Worm (Caenorhabditis elegans) whole organism, mixed stage, embryonic: ENCODE results near the gene gmpr-1.
A peak's percentile ranks its signal among the peaks of the same experiment; 100 is the strongest.

ENCODE experiments used
- M03D4.4 ChIP-seq: sonication (generic microtip); optimal IDR thresholded peaks from 2 replicates; lab custom pipeline; 2017; ENCODE audit warnings: mild to moderate bottlenecking, missing genetic modification characterization, missing compliant biosample characterization
- bed-3 ChIP-seq: fragments of 200-800 bp; sonication (Bioruptor generic); optimal IDR thresholded peaks from 3 replicates; lab custom pipeline; 2018; ENCODE audit warnings: mild to moderate bottlenecking, missing genetic modification characterization, moderate library complexity, missing compliant biosample characterization
- blmp-1 ChIP-seq: fragments of 150-350 bp; optimal IDR thresholded peaks from 2 replicates; lab custom pipeline; 2014; ENCODE audit warnings: missing biosample characterization, missing genetic modification characterization
- ceh-39 ChIP-seq: fragments of 150-350 bp; optimal IDR thresholded peaks from 2 replicates; lab custom pipeline; 2014; ENCODE audit warnings: missing biosample characterization, missing genetic modification characterization
- ceh-43 ChIP-seq: fragments of 200-800 bp; sonication (Bioruptor generic); optimal IDR thresholded peaks from 2 replicates; lab custom pipeline; 2018; ENCODE audit warnings: mild to moderate bottlenecking, missing genetic modification characterization, moderate library complexity, missing compliant biosample characterization
- cnd-1 ChIP-seq: fragments of 200-800 bp; sonication (Bioruptor generic); optimal IDR thresholded peaks from 2 replicates; lab custom pipeline; 2018; ENCODE audit warnings: mild to moderate bottlenecking, missing genetic modification characterization, missing compliant biosample characterization
- drap-1 ChIP-seq: fragments of 200-800 bp; sonication (Bioruptor generic); optimal IDR thresholded peaks from 3 replicates; lab custom pipeline; 2018; ENCODE audit warnings: mild to moderate bottlenecking, missing genetic modification characterization, missing compliant biosample characterization
- elt-1 ChIP-seq: sonication (generic microtip); optimal IDR thresholded peaks from 2 replicates; lab custom pipeline; 2017; ENCODE audit warnings: missing genetic modification characterization, mild to moderate bottlenecking, missing compliant biosample characterization, antibody characterized with exemption, moderate library complexity, borderline replicate concordance; ENCODE audit not compliant: insufficient read depth
- elt-3 ChIP-seq: fragments of 150-350 bp; optimal IDR thresholded peaks from 2 replicates; lab custom pipeline; 2014; ENCODE audit warnings: missing biosample characterization, missing genetic modification characterization
- flh-1 ChIP-seq: fragments of 200-800 bp; sonication (Bioruptor generic); optimal IDR thresholded peaks from 2 replicates; lab custom pipeline; 2018; ENCODE audit warnings: mild to moderate bottlenecking, missing genetic modification characterization, moderate library complexity, missing compliant biosample characterization
- ham-2 ChIP-seq: fragments of 200-800 bp; sonication (Bioruptor generic); optimal IDR thresholded peaks from 2 replicates; lab custom pipeline; 2018; ENCODE audit warnings: mild to moderate bottlenecking, missing genetic modification characterization, missing compliant biosample characterization
- hlh-1 ChIP-seq: fragments of 150-350 bp; optimal IDR thresholded peaks from 2 replicates; lab custom pipeline; 2014; ENCODE audit warnings: missing biosample characterization, missing genetic modification reagents, missing genetic modification characterization
- lin-13 ChIP-seq: fragments of 150-350 bp; optimal IDR thresholded peaks from 2 replicates; lab custom pipeline; 2014; ENCODE audit warnings: missing biosample characterization, missing genetic modification characterization
- lin-32 ChIP-seq: fragments of 200-800 bp; sonication (Bioruptor generic); optimal IDR thresholded peaks from 2 replicates; lab custom pipeline; 2018; ENCODE audit warnings: mild to moderate bottlenecking, missing genetic modification characterization, missing compliant biosample characterization
- lsy-2 ChIP-seq: fragments of 150-350 bp; optimal IDR thresholded peaks from 2 replicates; lab custom pipeline; 2014; ENCODE audit warnings: missing biosample characterization, missing genetic modification characterization
- mab-5 ChIP-seq: fragments of 150-350 bp; optimal IDR thresholded peaks from 2 replicates; lab custom pipeline; 2014; ENCODE audit warnings: missing biosample characterization, missing genetic modification characterization
- mep-1 ChIP-seq: fragments of 150-350 bp; optimal IDR thresholded peaks from 2 replicates; lab custom pipeline; 2017; ENCODE audit warnings: missing biosample characterization, missing genetic modification reagents, missing genetic modification characterization, inconsistent platforms
- mls-2 ChIP-seq: sonication (generic microtip); optimal IDR thresholded peaks from 2 replicates; lab custom pipeline; 2016; ENCODE audit warnings: mild to moderate bottlenecking, missing genetic modification characterization, moderate library complexity, missing compliant biosample characterization
- nhr-12 ChIP-seq: fragments of 150-350 bp; optimal IDR thresholded peaks from 2 replicates; lab custom pipeline; 2014; ENCODE audit warnings: missing biosample characterization, missing genetic modification characterization
- nhr-2 ChIP-seq: fragments of 150-350 bp; optimal IDR thresholded peaks from 2 replicates; lab custom pipeline; 2014; ENCODE audit warnings: missing biosample characterization, missing genetic modification characterization
- nhr-237 ChIP-seq: fragments of 150-350 bp; optimal IDR thresholded peaks from 2 replicates; lab custom pipeline; 2014; ENCODE audit warnings: missing biosample characterization, missing genetic modification characterization
- nhr-28 ChIP-seq: fragments of 150-350 bp; optimal IDR thresholded peaks from 2 replicates; lab custom pipeline; 2014; ENCODE audit warnings: missing biosample characterization, missing genetic modification characterization
- nhr-76 ChIP-seq: sonication (generic microtip); optimal IDR thresholded peaks from 2 replicates; lab custom pipeline; 2017; ENCODE audit warnings: missing biosample characterization, missing genetic modification characterization
- pha-4 ChIP-seq: fragments of 150-350 bp; optimal IDR thresholded peaks from 2 replicates; lab custom pipeline; 2018; ENCODE audit warnings: missing biosample characterization, missing genetic modification reagents, missing genetic modification characterization
- snpc-4 ChIP-seq: fragments of 150-350 bp; optimal IDR thresholded peaks from 2 replicates; lab custom pipeline; 2014; ENCODE audit warnings: missing biosample characterization, missing genetic modification characterization
- sptf-1 ChIP-seq: sonication (generic microtip); optimal IDR thresholded peaks from 2 replicates; lab custom pipeline; 2017; ENCODE audit warnings: mild to moderate bottlenecking, missing genetic modification characterization, moderate library complexity, missing compliant biosample characterization
- tbx-8 ChIP-seq: fragments of 200-800 bp; sonication (Bioruptor generic); optimal IDR thresholded peaks from 2 replicates; lab custom pipeline; 2018; ENCODE audit warnings: mild to moderate bottlenecking, missing genetic modification characterization, moderate library complexity, missing compliant biosample characterization
- unc-120 ChIP-seq: sonication (generic microtip); optimal IDR thresholded peaks from 2 replicates; lab custom pipeline; 2017; ENCODE audit warnings: missing genetic modification characterization, missing compliant biosample characterization; ENCODE audit not compliant: poor library complexity, severe bottlenecking
- unc-39 ChIP-seq: fragments of 150-350 bp; optimal IDR thresholded peaks from 2 replicates; lab custom pipeline; 2014; ENCODE audit warnings: missing biosample characterization, missing genetic modification characterization
- unc-62 ChIP-seq: fragments of 150-350 bp; optimal IDR thresholded peaks from 2 replicates; lab custom pipeline; 2014; ENCODE audit warnings: missing biosample characterization, missing genetic modification reagents, missing genetic modification characterization
- zip-8 ChIP-seq: fragments of 150-350 bp; optimal IDR thresholded peaks from 2 replicates; lab custom pipeline; 2014; ENCODE audit warnings: missing biosample characterization, missing genetic modification characterization
- ztf-11 ChIP-seq: fragments of 150-350 bp; optimal IDR thresholded peaks from 2 replicates; lab custom pipeline; 2014; ENCODE audit warnings: missing biosample characterization, missing genetic modification characterization

gmpr-1 gene

DNA sequence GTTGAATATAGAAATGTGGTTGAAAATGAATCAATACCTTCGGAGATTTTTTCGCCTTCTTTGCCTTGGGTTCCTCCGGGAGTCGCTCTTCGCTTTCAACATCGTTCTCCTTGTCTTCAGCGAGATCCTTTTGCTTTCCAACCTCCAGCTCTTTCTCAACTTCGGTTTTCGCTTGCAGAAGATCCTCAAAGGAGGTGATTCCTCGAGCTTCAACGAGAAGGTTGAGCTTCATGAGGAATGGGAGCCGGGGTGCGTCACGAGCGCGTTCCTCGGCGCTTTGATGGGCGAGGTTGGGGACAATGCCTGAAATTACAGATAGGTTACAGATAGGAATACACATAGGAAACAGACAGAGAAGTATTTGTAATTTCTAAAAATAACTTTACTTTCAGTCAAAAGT, 27.7 kb upstream of the gmpr-1 start:
- no peak for TF ChIP-seq elt-3 (tag; lab: Kevin White, UChicago)
- TF ChIP-seq sptf-1 (tag; lab: Kevin White, UChicago): no peak
- TF ChIP-seq snpc-4 (tag; lab: Kevin White, UChicago): no peak
- TF ChIP-seq flh-1: no peak
- no peak for TF ChIP-seq ceh-43 (GFP tag; lab: Kevin White, UChicago)
- TF ChIP-seq nhr-76 (tag; lab: Kevin White, UChicago): no peak
- no peak for TF ChIP-seq M03D4.4 (tag; lab: Kevin White, UChicago)
- TF ChIP-seq nhr-28 (tag; lab: Kevin White, UChicago): no peak
- TF ChIP-seq nhr-237 (tag; lab: Kevin White, UChicago): no peak
- no peak for TF ChIP-seq unc-62 (GFP tag; lab: Kevin White, UChicago)
- no peak for TF ChIP-seq elt-1 (tag; lab: Kevin White, UChicago)
- TF ChIP-seq cnd-1 (tag; lab: Kevin White, UChicago): no peak
- no peak for TF ChIP-seq blmp-1 (tag; lab: Kevin White, UChicago)
- TF ChIP-seq tbx-8 (GFP tag; lab: Kevin White, UChicago): no peak
- TF ChIP-seq hlh-1: no peak
- no peak for TF ChIP-seq pha-4 (tag; lab: Kevin White, UChicago)
- TF ChIP-seq ztf-11 (tag; lab: Kevin White, UChicago): no peak

DNA sequence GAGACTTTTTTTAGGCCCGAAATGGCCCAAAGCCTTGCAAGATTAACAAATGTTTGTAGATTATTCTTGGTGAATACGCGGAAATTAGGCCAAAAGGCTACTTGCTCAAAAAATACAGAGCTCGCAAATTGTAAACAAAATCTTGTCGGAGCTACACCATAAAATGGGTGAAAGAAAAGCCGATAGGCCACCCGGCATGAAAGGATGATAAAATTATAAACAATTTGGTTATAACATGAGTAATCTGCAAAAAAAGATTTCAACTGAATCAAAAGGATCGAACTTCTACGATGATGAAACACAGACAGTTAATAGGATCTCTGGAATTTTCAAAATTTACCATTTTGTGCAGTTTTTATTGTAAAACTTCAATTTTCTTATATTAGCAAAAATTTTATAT, 26.9 kb upstream of the gmpr-1 start:
- TF ChIP-seq lsy-2 (tag; lab: Kevin White, UChicago): no peak
- no peak for TF ChIP-seq bed-3 (GFP tag; lab: Kevin White, UChicago)
- no peak for TF ChIP-seq lin-32 (GFP tag; lab: Kevin White, UChicago)
- TF ChIP-seq drap-1 (GFP tag; lab: Kevin White, UChicago): no peak
- TF ChIP-seq ham-2 (GFP tag; lab: Kevin White, UChicago): no peak
- no peak for TF ChIP-seq sptf-1 (tag; lab: Kevin White, UChicago)
- TF ChIP-seq mab-5 (tag; lab: Kevin White, UChicago): no peak
- no peak for TF ChIP-seq nhr-12 (tag; lab: Kevin White, UChicago)
- TF ChIP-seq elt-1 (tag; lab: Kevin White, UChicago): no peak
- TF ChIP-seq nhr-2: no peak
- TF ChIP-seq pha-4 (tag; lab: Kevin White, UChicago): no peak
- no peak for TF ChIP-seq mep-1 (tag; lab: Kevin White, UChicago)
- TF ChIP-seq ceh-39: no peak
- no peak for TF ChIP-seq unc-120 (tag; lab: Kevin White, UChicago)
- no peak for TF ChIP-seq tbx-8 (GFP tag; lab: Kevin White, UChicago)
- TF ChIP-seq lin-13 (tag; lab: Kevin White, UChicago): no peak
- TF ChIP-seq zip-8 (tag; lab: Kevin White, UChicago): no peak
- no peak for TF ChIP-seq M03D4.4 (tag; lab: Kevin White, UChicago)

DNA sequence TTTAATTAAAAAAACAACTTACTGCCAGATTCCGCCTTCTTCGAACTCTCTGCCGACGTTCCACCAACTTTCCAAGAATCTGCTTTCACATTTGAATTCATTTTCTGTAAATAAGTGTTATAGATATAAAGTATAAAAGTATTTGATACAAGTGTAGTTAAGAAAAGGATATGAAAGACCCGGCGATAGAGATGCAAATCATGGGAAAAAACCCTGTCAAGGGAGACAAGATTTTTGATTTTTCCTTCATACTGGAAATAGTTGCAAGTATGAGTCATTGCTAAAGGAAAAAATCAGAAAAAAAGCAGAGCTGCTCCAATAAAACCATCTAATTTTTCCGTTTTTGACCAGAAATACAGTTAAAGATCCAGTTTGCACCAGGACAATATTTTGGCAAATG, 25.1 kb upstream of the gmpr-1 start, which contains the start of gene F13A2.3:
Gene F13A2.3 (minus strand): TSS at position 101 of the 400 bp plus-strand sequence.
- TF ChIP-seq nhr-76 (tag; lab: Kevin White, UChicago) (no peak), ceh-43 (GFP tag; lab: Kevin White, UChicago) (no peak), mls-2 (tag; lab: Kevin White, UChicago) (no peak), elt-3 (tag; lab: Kevin White, UChicago) (no peak), ceh-39 (no peak)

DNA sequence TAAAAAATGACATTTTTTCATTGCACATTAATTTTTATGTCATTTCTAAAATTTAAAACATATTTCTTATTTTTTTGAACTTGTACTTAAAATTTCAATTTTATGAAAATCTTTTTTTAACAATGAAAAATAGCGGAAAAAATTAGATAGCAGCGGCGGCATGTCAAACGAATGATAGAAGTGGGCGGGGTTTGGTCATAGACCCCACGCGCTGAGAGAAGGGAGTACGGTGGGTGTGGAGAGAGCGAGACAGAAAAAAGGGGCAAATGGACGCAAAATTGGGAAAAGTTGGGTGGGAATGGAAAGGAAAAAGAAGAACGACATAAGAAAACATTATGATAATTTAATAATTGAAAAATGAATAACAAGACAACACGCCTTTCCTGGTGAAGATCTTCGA, 16.7 kb upstream of the gmpr-1 start:
- TF ChIP-seq drap-1 (GFP tag; lab: Kevin White, UChicago) (no peak), zip-8 (tag; lab: Kevin White, UChicago) (no peak), bed-3 (GFP tag; lab: Kevin White, UChicago) (no peak), lin-13 (tag; lab: Kevin White, UChicago) (no peak), lsy-2 (tag; lab: Kevin White, UChicago) (peak; percentile 21)

- no peak for TF ChIP-seq tbx-8 (GFP tag; lab: Kevin White, UChicago)
- no peak for TF ChIP-seq cnd-1 (tag; lab: Kevin White, UChicago)
- no peak for TF ChIP-seq unc-62 (GFP tag; lab: Kevin White, UChicago)
- no peak for TF ChIP-seq blmp-1 (tag; lab: Kevin White, UChicago)
- no peak for TF ChIP-seq M03D4.4 (tag; lab: Kevin White, UChicago)
- TF ChIP-seq elt-1 (tag; lab: Kevin White, UChicago): no peak
- no peak for TF ChIP-seq unc-39 (tag; lab: Kevin White, UChicago)
- TF ChIP-seq nhr-2: no peak
- no peak for TF ChIP-seq sptf-1 (tag; lab: Kevin White, UChicago)
- no peak for TF ChIP-seq lsy-2 (tag; lab: Kevin White, UChicago)
- TF ChIP-seq ham-2 (GFP tag; lab: Kevin White, UChicago): no peak
- TF ChIP-seq nhr-237 (tag; lab: Kevin White, UChicago): no peak
- TF ChIP-seq nhr-76 (tag; lab: Kevin White, UChicago): no peak
These were observed 16.2 kb upstream of the gmpr-1 start, which contains the start of gene F13A2.9 for ce11 chrV:4387402-4387801. F13A2.9 (minus strand) TSS chrV:4387502.
